Worm (Caenorhabditis elegans): ENCODE data around the gene vang-1.
"Not testable (repeated sequence)": the region's sequence is repeated elsewhere in the genome, so short reads cannot be mapped to it uniquely, and the experiment has no call there.

Gene vang-1

ce11 chrX:2874598-2874997 is 11.1 kb upstream of the vang-1 start:
- no peak for TF ChIP-seq unc-62 (GFP tag; optimal IDR thresholded peaks at IDR 0.05)

ce11 chrX:2877433-2877832 is 8.2 kb upstream of the vang-1 start:
- no peak for TF ChIP-seq unc-62 (GFP tag; optimal IDR thresholded peaks at IDR 0.05)

ce11 chrX:2879529-2880265 is 6.0 kb upstream of the vang-1 start, which contains the start of gene F53B3.5:
TSS of gene F53B3.5 (minus strand) at chrX:2879579.
- no peak for TF ChIP-seq unc-62 (GFP tag; optimal IDR thresholded peaks at IDR 0.05)

- TF ChIP-seq unc-62 (GFP tag; optimal IDR thresholded peaks at IDR 0.05) = no peak
These were observed 4.5 kb downstream of the vang-1 start for ce11 chrX:2890041-2890650.

ce11 chrX:2891141-2891739 is 5.6 kb downstream of the vang-1 start, which contains the start of gene B0410.3:
TSS of gene B0410.3 (minus strand) at chrX:2891491.
- TF ChIP-seq unc-62 (GFP tag; optimal IDR thresholded peaks at IDR 0.05) = no peak

- no peak for TF ChIP-seq unc-62 (GFP tag; optimal IDR thresholded peaks at IDR 0.05)
These were observed 6.2 kb downstream of the vang-1 start for ce11 chrX:2891879-2892278.

- TF ChIP-seq unc-62 (GFP tag; optimal IDR thresholded peaks at IDR 0.05) = no peak
These were observed 7.5 kb downstream of the vang-1 start for ce11 chrX:2893026-2893662.

ce11 chrX:2894273-2894672 is 8.6 kb downstream of the vang-1 start, which contains the start of gene B0410.1:
TSS of gene B0410.1 (plus strand) at chrX:2894573.
- TF ChIP-seq unc-62 (GFP tag; optimal IDR thresholded peaks at IDR 0.05) = not testable (repeated sequence)

ce11 chrX:2895646-2896045 is 10.0 kb downstream of the vang-1 start:
- no peak for TF ChIP-seq unc-62 (GFP tag; optimal IDR thresholded peaks at IDR 0.05)

ce11 chrX:2898256-2898655 is 12.6 kb downstream of the vang-1 start, which contains the start of gene F52B10.3:
TSS of gene F52B10.3 (minus strand) at chrX:2898356.
- no peak for TF ChIP-seq unc-62 (GFP tag; optimal IDR thresholded peaks at IDR 0.05)

ce11 chrX:2900897-2901496 is 15.3 kb downstream of the vang-1 start:
- TF ChIP-seq unc-62 (GFP tag; optimal IDR thresholded peaks at IDR 0.05) = no peak

ce11 chrX:2902854-2903253 is 17.2 kb downstream of the vang-1 start:
- TF ChIP-seq unc-62 (GFP tag; optimal IDR thresholded peaks at IDR 0.05) = no peak

- TF ChIP-seq unc-62 (GFP tag; optimal IDR thresholded peaks at IDR 0.05) = no peak
These were observed 18.2 kb downstream of the vang-1 start for ce11 chrX:2903715-2904419.

- TF ChIP-seq unc-62 (GFP tag; optimal IDR thresholded peaks at IDR 0.05) = no peak
These were observed 20.5 kb downstream of the vang-1 start for ce11 chrX:2906062-2906732.

All from whole organism, dauer.